Worm (Caenorhabditis elegans): Measurements from ENCODE around the gene F11G11.5.

DNA sequence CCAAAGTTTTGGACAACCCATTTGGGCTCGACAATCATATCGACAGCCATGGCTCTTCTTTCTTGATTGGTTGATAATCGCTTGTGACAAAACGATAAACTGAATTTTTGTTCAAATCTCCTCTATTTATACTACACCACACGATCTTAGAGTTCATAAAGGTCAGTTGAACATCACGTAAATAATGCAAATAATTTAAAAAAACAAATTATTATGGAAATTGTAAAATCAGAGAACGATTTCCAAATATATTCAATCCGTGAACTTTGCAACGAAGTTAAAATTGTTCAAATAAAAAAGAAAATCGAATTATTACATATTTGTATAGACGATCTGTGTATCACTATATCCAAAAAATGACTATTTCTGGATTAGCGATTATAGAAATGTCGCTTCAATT, 5.6 kb downstream of the F11G11.5 start, which contains the start of the genes mpst-4 and F11G11.14:
- no peak for TF ChIP-seq zag-1 (tag; optimal IDR thresholded peaks at IDR 0.05)
- TF ChIP-seq ceh-28 (tag; optimal IDR thresholded peaks at IDR 0.05) = no peak
- TF ChIP-seq pha-4 (tag; optimal IDR thresholded peaks at IDR 0.05) = no peak
- no peak for TF ChIP-seq ztf-11 (tag; optimal IDR thresholded peaks at IDR 0.05)
- no peak for TF ChIP-seq nfya-1 (tag; optimal IDR thresholded peaks at IDR 0.05; ENCODE audit: insufficient read depth)
- TF ChIP-seq elt-3 (tag; optimal IDR thresholded peaks at IDR 0.05) = no peak
- no peak for TF ChIP-seq nhr-237 (tag; optimal IDR thresholded peaks at IDR 0.05)
